Fruit fly (Drosophila melanogaster) Kc167 (cell line): ENCODE measurements around the gene nebu.

Experiments used
- Myc ChIP-seq: fragments of >200 bp; optimal IDR thresholded peaks from 2 replicates; lab custom pipeline; 2017; ENCODE audit warnings: missing external identifiers
- Sin3A ChIP-seq: fragments of >200 bp; optimal IDR thresholded peaks from 2 replicates; lab custom pipeline; 2018; ENCODE audit warnings: missing external identifiers
- h ChIP-seq: fragments of >200 bp; optimal IDR thresholded peaks from 3 replicates; lab custom pipeline; 2018; ENCODE audit warnings: missing external identifiers
- insv ChIP-seq: fragments of >200 bp; optimal IDR thresholded peaks from 3 replicates; lab custom pipeline; 2018; ENCODE audit warnings: missing external identifiers
- psq ChIP-seq: fragments of >200 bp; optimal IDR thresholded peaks from 2 replicates; lab custom pipeline; 2017; ENCODE audit warnings: missing external identifiers
- ttk ChIP-seq: sonication (Bioruptor generic); optimal IDR thresholded peaks from 2 replicates; lab custom pipeline; 2017; ENCODE audit warnings: missing external identifiers

DNA sequence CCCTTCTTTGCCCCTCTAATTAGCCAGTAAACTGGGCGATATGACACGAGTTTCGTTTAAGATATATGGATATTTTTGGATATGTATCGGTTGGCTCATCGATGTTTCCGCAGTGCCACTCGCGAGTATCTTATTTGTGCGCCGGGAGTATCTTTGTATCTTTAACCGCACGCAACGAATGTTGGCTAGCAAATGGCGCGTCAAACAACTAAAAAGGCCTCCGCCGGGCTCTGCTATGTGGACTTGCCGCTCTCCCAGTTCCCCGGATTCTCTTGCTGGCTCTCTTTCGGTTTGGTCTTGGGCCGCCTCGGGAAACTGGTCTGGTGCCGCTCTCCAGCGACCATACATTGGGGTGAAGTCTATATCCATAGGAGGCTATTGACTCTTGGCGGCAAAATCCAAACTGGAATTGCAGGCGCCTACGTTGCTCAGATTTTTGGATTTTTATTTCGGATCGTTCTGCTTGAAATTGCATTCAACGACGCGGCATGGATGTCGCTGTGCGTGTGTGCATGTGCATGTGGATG, 10.5 kb downstream of the nebu start:
- TF ChIP-seq h (lab: Kevin White, UChicago) (no peak), ttk (lab: Kevin White, UChicago) (no peak), psq (lab: Kevin White, UChicago) (no peak), insv (lab: Kevin White, UChicago) (no peak), Sin3A (lab: Kevin White, UChicago) (no peak), Myc (lab: Kevin White, UChicago) (no peak)
